Worm (Caenorhabditis elegans) whole organism, L4/young adult: ENCODE results near the gene cht-2.
A peak's percentile ranks its signal among the peaks of the same experiment; 100 is the strongest.

Source experiments
- W03F9.2 ChIP-seq: fragments of 150-350 bp; optimal IDR thresholded peaks from 2 replicates; lab custom pipeline; 2014; ENCODE audit warnings: missing biosample characterization, missing genetic modification characterization
- dao-5 ChIP-seq: sonication (generic microtip); optimal IDR thresholded peaks from 2 replicates; lab custom pipeline; 2016; ENCODE audit warnings: missing genotype, missing genetic modification characterization, moderate library complexity, missing compliant biosample characterization
- him-1 ChIP-seq: sonication (generic microtip); optimal IDR thresholded peaks from 2 replicates; lab custom pipeline; 2016; ENCODE audit warnings: missing genotype, missing genetic modification reagents, missing genetic modification characterization, missing compliant biosample characterization

The cht-2 gene

ce11 chrII:8569038-8569977 lies 48.6 kb downstream of the cht-2 start, which contains the start of the genes col-38 and rpl-5:
Gene col-38 (minus strand): TSS chrII:8569088.
Gene rpl-5 (plus strand): TSS chrII:8569927.
- TF ChIP-seq dao-5 (tag; lab: Kevin White, UChicago), result no peak
- TF ChIP-seq him-1 (tag; lab: Kevin White, UChicago), result peak; percentile 1
- peak; percentile 97 for TF ChIP-seq W03F9.2 (tag; lab: Kevin White, UChicago)

- no peak for TF ChIP-seq him-1 (tag; lab: Kevin White, UChicago)
- TF ChIP-seq dao-5 (tag; lab: Kevin White, UChicago), result no peak
These were observed 50.3 kb downstream of the cht-2 start, which contains the start of gene bcs-1 for ce11 chrII:8570977-8571376. Gene bcs-1 (plus strand): TSS chrII:8571085.

- TF ChIP-seq him-1 (tag; lab: Kevin White, UChicago) (no peak), dao-5 (tag; lab: Kevin White, UChicago) (no peak), W03F9.2 (tag; lab: Kevin White, UChicago) (no peak)
These were observed 52.3 kb downstream of the cht-2 start, which contains the start of gene F54C9.7 for ce11 chrII:8573044-8573443. Gene F54C9.7 (plus strand): TSS chrII:8573344.
